Fruit fly (Drosophila melanogaster): ENCODE measurements around the gene Tps1.

- TF ChIP-seq h (optimal IDR thresholded peaks at IDR 0.05) (no peak), Sin3A (optimal IDR thresholded peaks at IDR 0.05) (no peak)
Observed at dm6 chr2L:4400653-4401052, 12.5 kb downstream of the Tps1 start, which contains the start of gene CG33003.

Data from Kc167 (cell line).